Fruit fly (Drosophila melanogaster): ENCODE data around the gene CG8012.
A peak's percentile ranks its signal among the peaks of the same experiment; 100 is the strongest.

DNA sequence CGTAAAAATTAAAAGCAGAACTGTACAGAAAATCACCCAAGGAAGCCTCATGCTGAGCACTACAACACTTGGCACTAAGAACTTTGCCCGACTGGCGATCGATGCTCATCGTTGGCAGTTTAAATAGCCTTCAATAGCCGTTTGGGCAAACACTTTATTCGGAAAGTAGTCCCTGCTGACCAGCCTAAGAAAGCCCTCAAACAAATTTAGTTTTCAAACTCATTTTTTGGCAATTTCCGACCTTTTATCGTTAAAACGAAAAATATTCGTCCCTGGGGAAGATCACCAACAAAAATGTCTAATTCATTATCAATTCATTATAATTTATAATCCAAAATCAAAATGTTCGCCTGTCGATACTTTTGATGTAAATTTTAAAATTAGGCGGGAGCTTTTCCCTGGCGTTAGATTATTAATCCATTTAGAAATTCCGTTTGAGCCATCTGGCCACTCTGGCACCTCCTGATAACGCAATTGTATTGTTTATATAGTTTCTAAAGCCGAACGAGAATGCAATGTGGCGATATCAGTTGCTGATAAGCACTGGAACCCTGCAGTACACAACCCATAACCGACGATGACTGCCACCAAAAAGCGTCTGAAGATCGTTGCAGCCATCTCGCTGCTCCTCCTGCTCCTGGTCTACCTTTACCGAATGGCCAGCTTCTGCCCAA lies 34.5 kb upstream of the CG8012 start, which contains the start of the genes mthl7 and Uxs:
- TF ChIP-seq Lpt (GFP tag; optimal IDR thresholded peaks at IDR 0.05) (no peak), CG6654 (GFP tag; optimal IDR thresholded peaks at IDR 0.05) (no peak), Dbx (GFP tag; IDR thresholded peaks at IDR 0.05) (no peak), chinmo (GFP tag; IDR thresholded peaks at IDR 0.05; ENCODE audit: partially characterized antibody) (peak; percentile 72; the same call in 1 of the 4 replicates), CG2120 (GFP tag; optimal IDR thresholded peaks at IDR 0.05) (no peak), ab (GFP tag; optimal IDR thresholded peaks at IDR 0.05) (no peak), CTCF (GFP tag; optimal IDR thresholded peaks at IDR 0.05) (no peak), Doc3 (GFP tag; IDR thresholded peaks at IDR 0.05; ENCODE audit: partially characterized antibody) (0 out of 3 replicates have a peak, but pooled peaks have one; percentile 46), CG4730 (GFP tag; IDR thresholded peaks at IDR 0.05) (no peak), corto (GFP tag; optimal IDR thresholded peaks at IDR 0.05) (no peak), ac (GFP tag; optimal IDR thresholded peaks at IDR 0.05) (no peak), slp2 (GFP tag; optimal IDR thresholded peaks at IDR 0.05) (no peak)

Measured in whole organism, embryonic.